Worm (Caenorhabditis elegans): ENCODE measurements around the gene era-1.

DNA sequence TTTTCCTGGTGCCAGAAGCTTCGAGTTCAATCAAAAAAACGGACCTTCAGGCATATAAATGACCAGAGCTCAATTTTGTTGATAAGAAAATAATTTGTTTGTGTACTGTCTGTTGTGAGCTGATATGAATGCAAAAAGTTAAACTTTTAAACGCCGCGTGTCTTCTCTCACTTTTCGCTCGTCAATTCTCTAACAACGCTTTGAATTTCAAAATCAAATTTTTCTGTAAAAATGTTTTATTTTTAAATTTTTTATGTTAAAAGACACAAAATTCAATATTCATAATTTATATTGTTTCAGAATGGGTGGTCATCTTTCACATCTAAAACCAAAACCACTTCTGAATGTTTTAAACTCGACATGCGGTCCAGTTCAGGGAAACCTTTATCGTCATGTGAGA is 28.9 kb upstream of the era-1 start, which contains the start of gene cest-31:
- TF ChIP-seq ama-1 (optimal IDR thresholded peaks at IDR 0.05): no peak
- no peak for TF ChIP-seq nhr-11 (tag; optimal IDR thresholded peaks at IDR 0.05)
- no peak for TF ChIP-seq lin-38 (GFP tag; IDR thresholded peaks at IDR 0.05)
- TF ChIP-seq unc-62 (GFP tag; optimal IDR thresholded peaks at IDR 0.05 in 1 of 2): no peak
- TF ChIP-seq unc-62 (tag; optimal IDR thresholded peaks at IDR 0.05): no peak
- TF ChIP-seq lsy-2 (tag; optimal IDR thresholded peaks at IDR 0.05): no peak
- no peak for TF ChIP-seq mep-1 (tag; optimal IDR thresholded peaks at IDR 0.05)
- no peak for TF ChIP-seq nhr-76 (tag; optimal IDR thresholded peaks at IDR 0.05)
- TF ChIP-seq ZK337.2 (GFP tag; IDR thresholded peaks at IDR 0.05): no peak
- no peak for TF ChIP-seq pha-4 (GFP tag; IDR thresholded peaks at IDR 0.05)
- no peak for TF ChIP-seq pha-4 (tag; optimal IDR thresholded peaks at IDR 0.05)
